Worm (Caenorhabditis elegans) whole organism, late embryonic: ENCODE data around the gene bath-41.

Experiments used
- C08G9.2 ChIP-seq: sonication (generic microtip); optimal IDR thresholded peaks from 2 replicates; lab custom pipeline; 2016; ENCODE audit warnings: mild to moderate bottlenecking, missing genetic modification characterization, moderate library complexity, missing compliant biosample characterization
- C38D4.7 ChIP-seq: fragments of 200-800 bp; sonication (Bioruptor generic); optimal IDR thresholded peaks from 2 replicates; lab custom pipeline; 2018; ENCODE audit warnings: mild to moderate bottlenecking, missing genetic modification characterization, moderate library complexity, missing compliant biosample characterization
- F13H6.1 ChIP-seq: sonication (generic microtip); optimal IDR thresholded peaks from 2 replicates; lab custom pipeline; 2016; ENCODE audit warnings: missing genetic modification characterization, missing compliant biosample characterization
- T23F11.4 ChIP-seq: fragments of 200-800 bp; sonication (Bioruptor generic); optimal IDR thresholded peaks from 2 replicates; lab custom pipeline; 2018; ENCODE audit warnings: mild to moderate bottlenecking, missing genetic modification characterization, missing compliant biosample characterization
- ceh-14 ChIP-seq: sonication (generic microtip); optimal IDR thresholded peaks from 2 replicates; lab custom pipeline; 2016; ENCODE audit warnings: missing genotype, missing genetic modification characterization, missing compliant biosample characterization
- ceh-19 ChIP-seq: fragments of 200-800 bp; sonication (Bioruptor generic); optimal IDR thresholded peaks from 2 replicates; lab custom pipeline; 2018; ENCODE audit warnings: mild to moderate bottlenecking, missing genetic modification characterization, missing compliant biosample characterization
- ceh-22 ChIP-seq: sonication (generic microtip); optimal IDR thresholded peaks from 2 replicates; lab custom pipeline; 2017; ENCODE audit warnings: missing biosample characterization, missing genetic modification characterization
- ceh-30 ChIP-seq: fragments of 150-350 bp; optimal IDR thresholded peaks from 2 replicates; lab custom pipeline; 2014; ENCODE audit warnings: missing biosample characterization, missing genetic modification characterization
- ceh-31 ChIP-seq: sonication (generic microtip); optimal IDR thresholded peaks from 2 replicates; lab custom pipeline; 2016; ENCODE audit warnings: missing genetic modification characterization, missing compliant biosample characterization
- ceh-48 ChIP-seq: sonication (generic microtip); optimal IDR thresholded peaks from 2 replicates; lab custom pipeline; 2016; ENCODE audit warnings: missing genetic modification characterization, inconsistent platforms, missing compliant biosample characterization
- che-1 ChIP-seq: sonication (generic microtip); optimal IDR thresholded peaks from 2 replicates; lab custom pipeline; 2016; ENCODE audit warnings: mild to moderate bottlenecking, missing genetic modification characterization, missing compliant biosample characterization
- dve-1 ChIP-seq: sonication (generic microtip); optimal IDR thresholded peaks from 2 replicates; lab custom pipeline; 2017; ENCODE audit warnings: antibody characterized with exemption, mild to moderate bottlenecking, missing genetic modification characterization, missing compliant biosample characterization
- fkh-6 ChIP-seq: sonication (generic microtip); optimal IDR thresholded peaks from 2 replicates; lab custom pipeline; 2016; ENCODE audit warnings: missing genetic modification characterization, missing compliant biosample characterization
- gmeb-2 ChIP-seq: sonication (generic microtip); optimal IDR thresholded peaks from 2 replicates; lab custom pipeline; 2016; ENCODE audit warnings: missing genetic modification characterization, inconsistent platforms, missing compliant biosample characterization
- hlh-13 ChIP-seq: fragments of 200-800 bp; sonication (Bioruptor generic); optimal IDR thresholded peaks from 2 replicates; lab custom pipeline; 2018; ENCODE audit warnings: mild to moderate bottlenecking, missing genetic modification characterization, missing compliant biosample characterization
- hlh-15 ChIP-seq: sonication (generic microtip); optimal IDR thresholded peaks from 2 replicates; lab custom pipeline; 2016; ENCODE audit warnings: missing genetic modification characterization, missing compliant biosample characterization
- hlh-8 ChIP-seq: sonication (generic microtip); optimal IDR thresholded peaks from 2 replicates; lab custom pipeline; 2016; ENCODE audit warnings: missing genotype, missing genetic modification characterization, missing compliant biosample characterization
- madf-2 ChIP-seq: sonication (generic microtip); optimal IDR thresholded peaks from 2 replicates; lab custom pipeline; 2017; ENCODE audit warnings: missing genetic modification characterization, missing compliant biosample characterization
- nfya-1 ChIP-seq: sonication (generic microtip); optimal IDR thresholded peaks from 2 replicates; lab custom pipeline; 2017; ENCODE audit warnings: missing genetic modification characterization, mild to moderate bottlenecking, missing compliant biosample characterization, antibody characterized with exemption, moderate library complexity
- nhr-232 ChIP-seq: sonication (generic microtip); optimal IDR thresholded peaks from 2 replicates; lab custom pipeline; 2016; ENCODE audit warnings: missing genetic modification characterization, missing compliant biosample characterization
- pat-9 ChIP-seq: fragments of 200-800 bp; sonication (Bioruptor generic); optimal IDR thresholded peaks from 2 replicates; lab custom pipeline; 2018; ENCODE audit warnings: mild to moderate bottlenecking, missing genetic modification characterization, moderate library complexity, missing compliant biosample characterization
- pax-1 ChIP-seq: fragments of 150-350 bp; optimal IDR thresholded peaks from 2 replicates; lab custom pipeline; 2014; ENCODE audit warnings: missing biosample characterization, missing genetic modification characterization
- pha-2 ChIP-seq: sonication (generic microtip); optimal IDR thresholded peaks from 2 replicates; lab custom pipeline; 2017; ENCODE audit warnings: mild to moderate bottlenecking, missing genetic modification characterization, missing compliant biosample characterization
- pha-4 ChIP-seq: fragments of 150-350 bp; optimal IDR thresholded peaks from 2 replicates; lab custom pipeline; 2018; ENCODE audit warnings: missing biosample characterization, missing genetic modification reagents, missing genetic modification characterization
- pqm-1 ChIP-seq: sonication (generic microtip); optimal IDR thresholded peaks from 2 replicates; lab custom pipeline; 2016; ENCODE audit warnings: missing genetic modification characterization, missing compliant biosample characterization
- pros-1 ChIP-seq: fragments of 150-350 bp; optimal IDR thresholded peaks from 2 replicates; lab custom pipeline; 2014; ENCODE audit warnings: missing biosample characterization, missing genetic modification reagents, missing genetic modification characterization
- ref-2 ChIP-seq: sonication (generic microtip); optimal IDR thresholded peaks from 2 replicates; lab custom pipeline; 2016; ENCODE audit warnings: missing genetic modification characterization, missing compliant biosample characterization
- sdc-2 ChIP-seq: sonication (generic microtip); optimal IDR thresholded peaks from 2 replicates; lab custom pipeline; 2016; ENCODE audit warnings: missing genotype, missing genetic modification characterization, missing compliant biosample characterization
- sox-4 ChIP-seq: sonication (generic microtip); optimal IDR thresholded peaks from 2 replicates; lab custom pipeline; 2017; ENCODE audit warnings: mild to moderate bottlenecking, missing genetic modification characterization, inconsistent platforms, missing compliant biosample characterization
- tbx-2 ChIP-seq: sonication (generic microtip); optimal IDR thresholded peaks from 2 replicates; lab custom pipeline; 2016; ENCODE audit warnings: missing genetic modification characterization, missing compliant biosample characterization
- tbx-7 ChIP-seq: sonication (generic microtip); optimal IDR thresholded peaks from 2 replicates; lab custom pipeline; 2016; ENCODE audit warnings: missing genotype, missing genetic modification characterization, missing compliant biosample characterization
- ttx-3 ChIP-seq: sonication (generic microtip); optimal IDR thresholded peaks from 2 replicates; lab custom pipeline; 2016; ENCODE audit warnings: missing genetic modification reagents, missing genetic modification characterization, missing compliant biosample characterization
- unc-3 ChIP-seq, 2 experiments: fragments of 200-800 bp in 1 of 2; sonication (Bioruptor generic) in 1 of 2; sonication (generic microtip) in 1 of 2; conservative IDR thresholded peaks in 1 of 2; optimal IDR thresholded peaks in 1 of 2; 2 replicates each; pipeline versions ENCODE4 v1.3.6 to Lab custom; 2016 to 2022; ENCODE audit warnings: missing compliant biosample characterization in 2 of 2, missing genetic modification characterization in 2 of 2, missing genetic modification reagents in 1 of 2
- unc-42 ChIP-seq: sonication (generic microtip); optimal IDR thresholded peaks from 2 replicates; lab custom pipeline; 2016; ENCODE audit warnings: missing genotype, missing genetic modification characterization, missing compliant biosample characterization
- unc-55 ChIP-seq: sonication (generic microtip); optimal IDR thresholded peaks from 2 replicates; lab custom pipeline; 2017; ENCODE audit warnings: missing biosample characterization, missing genetic modification reagents, missing genetic modification characterization
- zip-5 ChIP-seq: sonication (generic microtip); optimal IDR thresholded peaks from 2 replicates; lab custom pipeline; 2016; ENCODE audit warnings: missing genetic modification characterization, missing compliant biosample characterization
- ztf-16 ChIP-seq: sonication (generic microtip); optimal IDR thresholded peaks from 2 replicates; lab custom pipeline; 2017; ENCODE audit warnings: missing genetic modification characterization, missing compliant biosample characterization

bath-41 gene

DNA sequence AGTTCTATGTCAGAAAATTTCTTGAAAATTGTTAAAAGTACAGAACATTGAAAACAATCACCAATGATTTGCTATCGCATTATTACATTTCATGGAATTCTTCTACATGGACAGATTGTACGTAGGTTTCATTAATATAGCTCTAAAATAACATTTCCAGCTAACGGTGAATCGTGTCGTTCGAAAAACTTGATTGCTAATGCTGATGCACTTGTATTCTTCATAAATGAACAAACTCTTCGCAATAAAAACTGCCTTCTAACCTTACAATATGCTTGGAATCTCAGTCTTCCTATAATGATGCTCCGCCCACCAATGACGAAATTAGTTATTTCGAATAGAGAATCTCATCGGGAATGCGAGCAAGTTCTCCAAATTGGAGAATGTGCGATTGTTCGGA is 16.5 kb downstream of the bath-41 start, which contains the start of gene F37A4.6:
TSS of gene F37A4.6 (plus strand) at position 301 of the 400 bp plus-strand sequence.
- TF ChIP-seq ref-2 (tag; lab: Kevin White, UChicago) = no peak
- TF ChIP-seq unc-3 (GFP tag; conservative IDR thresholded peaks at IDR 0.05; lab: Robert Waterston, UW) = no peak
- TF ChIP-seq unc-3 (tag; optimal IDR thresholded peaks at IDR 0.05; lab: Kevin White, UChicago) = no peak
- TF ChIP-seq nhr-232 (tag; lab: Kevin White, UChicago) = no peak
- no peak for TF ChIP-seq ceh-48 (tag; lab: Kevin White, UChicago)
- no peak for TF ChIP-seq fkh-6 (tag; lab: Kevin White, UChicago)
- TF ChIP-seq sox-4 (tag; lab: Kevin White, UChicago) = no peak
- TF ChIP-seq ceh-30 (tag; lab: Kevin White, UChicago) = no peak
- no peak for TF ChIP-seq C38D4.7 (GFP tag; lab: Kevin White, UChicago)
- TF ChIP-seq pros-1 = no peak
- no peak for TF ChIP-seq ceh-19 (GFP tag; lab: Kevin White, UChicago)
- no peak for TF ChIP-seq zip-5 (tag; lab: Kevin White, UChicago)
- no peak for TF ChIP-seq unc-55 (GFP tag; lab: Kevin White, UChicago)
- TF ChIP-seq ceh-22 (tag; lab: Kevin White, UChicago) = no peak
- no peak for TF ChIP-seq hlh-8
- TF ChIP-seq sdc-2 (tag; lab: Kevin White, UChicago) = no peak
- TF ChIP-seq pha-4 (tag; lab: Kevin White, UChicago) = no peak

DNA sequence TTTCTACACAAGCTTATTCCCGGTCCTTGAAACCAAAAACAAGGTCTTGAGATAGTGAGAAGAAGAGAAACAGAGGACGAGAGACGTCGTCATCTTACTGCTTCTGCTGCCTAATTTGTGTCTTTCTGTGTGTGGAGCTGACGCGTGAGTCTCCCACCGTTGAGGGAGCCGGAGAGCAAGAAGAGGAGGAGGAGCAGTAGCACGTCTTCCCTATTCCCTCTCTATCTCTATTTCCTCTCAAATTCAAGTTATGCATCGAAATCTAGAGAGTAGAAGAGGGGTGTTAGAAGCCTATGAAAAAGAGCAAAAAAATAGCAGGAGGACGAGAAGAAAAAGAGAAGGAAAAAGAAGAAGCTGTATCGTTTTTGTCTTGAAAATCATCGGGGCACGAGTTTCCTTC is 26.9 kb downstream of the bath-41 start:
- TF ChIP-seq nfya-1 (peak; percentile 12), C08G9.2 (peak; percentile 4), pax-1 (tag; lab: Kevin White, UChicago) (no peak), tbx-2 (tag; lab: Kevin White, UChicago) (no peak), ceh-31 (tag; lab: Kevin White, UChicago) (peak; percentile 54)

DNA sequence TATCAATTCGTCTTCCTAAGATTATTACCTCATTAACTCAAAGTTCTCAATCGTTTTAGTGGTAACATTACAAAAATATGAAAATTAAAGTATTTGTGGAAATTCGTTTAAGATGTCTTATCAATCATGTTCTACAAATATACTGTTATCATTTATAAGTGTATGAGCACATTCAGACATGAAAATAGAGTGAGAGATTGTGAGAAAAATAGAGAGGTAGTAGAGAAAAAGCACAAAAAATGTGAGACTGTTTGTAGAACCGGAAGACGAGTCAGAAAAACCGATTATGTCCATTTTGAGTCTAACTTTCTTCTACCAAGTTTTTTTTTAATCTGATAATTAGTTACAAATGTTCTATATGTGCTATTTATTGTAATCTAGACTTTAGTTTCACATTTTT is 28.8 kb downstream of the bath-41 start:
- no peak for TF ChIP-seq ref-2 (tag; lab: Kevin White, UChicago)
- TF ChIP-seq tbx-7 (tag; lab: Kevin White, UChicago) = no peak
- TF ChIP-seq dve-1 = no peak
- TF ChIP-seq pha-2 (tag; lab: Kevin White, UChicago) = no peak
- TF ChIP-seq, all 69 proteins: peak for 0

DNA sequence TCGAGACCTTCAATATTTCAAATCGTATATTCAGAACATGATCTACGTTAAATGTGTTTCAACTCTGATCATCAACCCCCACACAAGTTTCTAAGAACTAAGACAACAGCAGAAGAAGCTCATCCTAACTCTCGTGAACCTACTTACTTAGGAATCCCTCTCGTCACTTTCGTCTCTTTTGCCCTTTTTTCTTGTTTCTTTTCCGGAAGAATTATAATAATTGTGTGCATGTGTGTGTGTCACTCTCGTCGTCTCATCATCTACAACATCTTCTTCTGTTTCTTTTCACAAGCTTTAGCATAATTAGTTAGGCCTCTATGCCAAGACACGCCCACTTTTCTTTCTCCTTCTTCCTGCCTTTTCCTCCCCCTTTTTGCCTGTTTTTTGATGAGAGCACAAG is 31.6 kb downstream of the bath-41 start:
- no peak for TF ChIP-seq hlh-13 (GFP tag; lab: Kevin White, UChicago)
- TF ChIP-seq unc-42 (tag; lab: Kevin White, UChicago) = peak; percentile 8

ce11 chrIII:6681790-6682189 is 40.3 kb downstream of the bath-41 start:
- TF ChIP-seq tbx-7 (tag; lab: Kevin White, UChicago) (no peak), gmeb-2 (tag; lab: Kevin White, UChicago) (no peak), unc-42 (tag; lab: Kevin White, UChicago) (peak; percentile 21)

ce11 chrIII:6680963-6681362 is 41.1 kb downstream of the bath-41 start:
- no peak for TF ChIP-seq C08G9.2
- no peak for TF ChIP-seq pha-4 (tag; lab: Kevin White, UChicago)
- TF ChIP-seq ztf-16 (tag; lab: Kevin White, UChicago) = no peak
- no peak for TF ChIP-seq dve-1
- TF ChIP-seq ceh-19 (GFP tag; lab: Kevin White, UChicago) = no peak
- no peak for TF ChIP-seq pqm-1 (tag; lab: Kevin White, UChicago)
- TF ChIP-seq ceh-14 = no peak
- no peak for TF ChIP-seq ceh-30 (tag; lab: Kevin White, UChicago)
- TF ChIP-seq ttx-3 (tag; lab: Kevin White, UChicago) = no peak
- TF ChIP-seq pha-2 (tag; lab: Kevin White, UChicago) = no peak
- TF ChIP-seq pat-9 (tag; lab: Kevin White, UChicago) = no peak
- TF ChIP-seq madf-2 (tag; lab: Kevin White, UChicago) = no peak
- TF ChIP-seq che-1 (tag; lab: Kevin White, UChicago) = no peak
- no peak for TF ChIP-seq T23F11.4
- TF ChIP-seq ceh-48 (tag; lab: Kevin White, UChicago) = no peak
- no peak for TF ChIP-seq F13H6.1
- no peak for TF ChIP-seq hlh-15 (tag; lab: Kevin White, UChicago)
